Worm (Caenorhabditis elegans) whole organism, late embryonic: Measurements from ENCODE around the gene cnnm-1.

ENCODE experiments used
- C08G9.2 ChIP-seq: sonication (generic microtip); optimal IDR thresholded peaks from 2 replicates; lab custom pipeline; 2016; ENCODE audit warnings: mild to moderate bottlenecking, missing genetic modification characterization, moderate library complexity, missing compliant biosample characterization
- ama-1 ChIP-seq: fragments of 150-350 bp; optimal IDR thresholded peaks from 2 replicates; lab custom pipeline; 2014
- hlh-13 ChIP-seq: fragments of 200-800 bp; sonication (Bioruptor generic); optimal IDR thresholded peaks from 2 replicates; lab custom pipeline; 2018; ENCODE audit warnings: mild to moderate bottlenecking, missing genetic modification characterization, missing compliant biosample characterization
- hlh-15 ChIP-seq: sonication (generic microtip); optimal IDR thresholded peaks from 2 replicates; lab custom pipeline; 2016; ENCODE audit warnings: missing genetic modification characterization, missing compliant biosample characterization
- hlh-8 ChIP-seq: sonication (generic microtip); optimal IDR thresholded peaks from 2 replicates; lab custom pipeline; 2016; ENCODE audit warnings: missing genotype, missing genetic modification characterization, missing compliant biosample characterization
- nfya-1 ChIP-seq: sonication (generic microtip); optimal IDR thresholded peaks from 2 replicates; lab custom pipeline; 2017; ENCODE audit warnings: missing genetic modification characterization, mild to moderate bottlenecking, missing compliant biosample characterization, antibody characterized with exemption, moderate library complexity
- npax-4 ChIP-seq: sonication (generic microtip); optimal IDR thresholded peaks from 2 replicates; lab custom pipeline; 2016; ENCODE audit warnings: missing genetic modification characterization, missing compliant biosample characterization
- sox-4 ChIP-seq: sonication (generic microtip); optimal IDR thresholded peaks from 2 replicates; lab custom pipeline; 2017; ENCODE audit warnings: mild to moderate bottlenecking, missing genetic modification characterization, inconsistent platforms, missing compliant biosample characterization
- unc-86 ChIP-seq: sonication (generic microtip); optimal IDR thresholded peaks from 2 replicates; lab custom pipeline; 2016; ENCODE audit warnings: missing genetic modification characterization, missing compliant biosample characterization

DNA sequence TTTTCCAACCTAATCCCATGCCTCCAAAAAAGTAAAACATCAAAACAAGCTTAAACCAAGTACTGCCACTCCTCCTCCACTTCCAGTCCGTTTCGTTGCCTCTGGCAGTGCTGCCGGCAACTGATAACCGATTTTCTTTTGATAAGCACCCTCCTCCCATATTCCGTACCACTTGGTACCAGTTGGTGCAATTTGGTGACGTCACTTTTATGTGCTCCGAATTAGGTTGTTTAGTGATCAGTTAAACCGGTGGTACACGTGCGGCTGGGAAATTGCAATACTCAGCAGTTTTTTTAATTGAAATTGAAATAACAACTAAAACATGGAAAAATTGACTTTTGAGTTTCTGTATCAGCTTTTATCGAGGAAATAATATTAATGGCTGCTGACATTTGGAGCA, 32.6 kb downstream of the cnnm-1 start:
- TF ChIP-seq hlh-8 (tag; lab: Kevin White, UChicago) (no peak), sox-4 (tag; lab: Kevin White, UChicago) (no peak), npax-4 (tag; lab: Kevin White, UChicago) (no peak), hlh-15 (tag; lab: Kevin White, UChicago) (no peak), nfya-1 (tag; lab: Kevin White, UChicago) (no peak), C08G9.2 (no peak), unc-86 (tag; lab: Kevin White, UChicago) (no peak), ama-1 (no peak), hlh-13 (no peak)
